Worm (Caenorhabditis elegans): ENCODE results near the gene abce-1.

abce-1 gene

DNA sequence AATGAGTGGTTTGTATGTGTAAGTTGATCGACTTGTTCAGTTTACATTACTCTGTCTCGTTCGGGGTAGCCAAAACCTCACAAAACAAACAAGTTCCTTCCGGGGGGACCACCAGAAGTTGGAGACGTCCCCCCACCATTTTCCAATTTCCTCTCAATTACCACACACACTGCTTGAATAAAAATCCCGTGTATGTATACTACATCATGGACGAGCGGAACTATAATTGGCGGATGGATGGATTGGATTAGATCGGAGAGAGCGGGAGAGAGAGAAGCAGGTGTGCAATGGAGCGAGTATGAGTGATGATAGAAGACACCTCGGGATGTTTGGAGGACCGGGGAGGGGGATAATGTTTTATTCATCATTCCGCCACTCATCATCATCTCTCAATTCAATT lies 22.4 kb upstream of the abce-1 start:
- TF ChIP-seq ama-1 (optimal IDR thresholded peaks at IDR 0.05) (no peak), sem-4 (tag; optimal IDR thresholded peaks at IDR 0.05) (no peak), nhr-12 (tag; optimal IDR thresholded peaks at IDR 0.05) (no peak), ztf-4 (tag; optimal IDR thresholded peaks at IDR 0.05) (no peak), unc-55 (GFP tag; optimal IDR thresholded peaks at IDR 0.05) (no peak), ztf-11 (tag; optimal IDR thresholded peaks at IDR 0.05) (no peak), Y55F3AM.14 (GFP tag; optimal IDR thresholded peaks at IDR 0.05) (no peak), nhr-6 (tag; optimal IDR thresholded peaks at IDR 0.05) (no peak)

DNA sequence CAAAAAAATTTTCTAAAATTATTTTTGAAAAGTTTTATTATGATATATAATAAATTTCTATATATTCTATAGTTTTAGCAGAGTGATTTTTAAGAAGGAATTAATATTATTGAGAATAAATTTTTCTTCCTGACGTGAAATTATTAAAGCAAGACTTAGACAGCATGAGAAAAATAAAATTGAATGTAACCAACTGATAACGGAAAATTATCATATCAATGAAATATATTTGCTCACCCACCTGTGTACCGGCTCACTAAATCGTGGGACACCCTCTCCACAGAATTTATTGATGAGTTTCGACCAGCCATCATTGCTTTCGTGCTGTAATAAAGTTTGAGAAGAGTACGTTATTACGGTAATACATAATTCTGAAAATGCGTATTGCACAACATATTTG lies 14.3 kb upstream of the abce-1 start, which contains the start of gene bre-2:
Gene bre-2 (minus strand): TSS at position 326 of the 400 bp plus-strand sequence.
- TF ChIP-seq aly-2 (tag; optimal IDR thresholded peaks at IDR 0.05) (no peak), fos-1 (tag; optimal IDR thresholded peaks at IDR 0.05) (peak; percentile 49)

DNA sequence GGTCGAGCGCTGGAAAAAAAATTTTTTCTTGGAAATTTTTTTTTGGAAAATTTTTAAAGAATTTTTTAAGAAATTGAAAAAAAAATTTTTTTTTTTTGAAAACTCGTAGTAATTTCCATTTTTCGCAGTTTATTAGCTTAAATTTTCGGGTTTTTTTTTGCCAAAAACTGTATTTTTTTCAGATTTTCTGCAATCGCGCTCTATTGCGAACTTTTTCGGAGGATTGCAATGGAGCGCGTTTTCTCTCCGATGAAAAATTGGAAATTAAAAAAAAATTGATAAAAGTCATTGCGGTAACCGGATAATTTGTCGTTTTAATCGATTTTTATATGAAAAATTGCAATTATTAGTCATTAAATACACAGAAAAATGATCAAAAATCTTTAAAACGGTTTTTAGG lies 1.9 kb upstream of the abce-1 start:
- TF ChIP-seq unc-55 (GFP tag; optimal IDR thresholded peaks at IDR 0.05) = peak; percentile 35
- TF ChIP-seq lin-13 (GFP tag; optimal IDR thresholded peaks at IDR 0.05) = no peak

DNA sequence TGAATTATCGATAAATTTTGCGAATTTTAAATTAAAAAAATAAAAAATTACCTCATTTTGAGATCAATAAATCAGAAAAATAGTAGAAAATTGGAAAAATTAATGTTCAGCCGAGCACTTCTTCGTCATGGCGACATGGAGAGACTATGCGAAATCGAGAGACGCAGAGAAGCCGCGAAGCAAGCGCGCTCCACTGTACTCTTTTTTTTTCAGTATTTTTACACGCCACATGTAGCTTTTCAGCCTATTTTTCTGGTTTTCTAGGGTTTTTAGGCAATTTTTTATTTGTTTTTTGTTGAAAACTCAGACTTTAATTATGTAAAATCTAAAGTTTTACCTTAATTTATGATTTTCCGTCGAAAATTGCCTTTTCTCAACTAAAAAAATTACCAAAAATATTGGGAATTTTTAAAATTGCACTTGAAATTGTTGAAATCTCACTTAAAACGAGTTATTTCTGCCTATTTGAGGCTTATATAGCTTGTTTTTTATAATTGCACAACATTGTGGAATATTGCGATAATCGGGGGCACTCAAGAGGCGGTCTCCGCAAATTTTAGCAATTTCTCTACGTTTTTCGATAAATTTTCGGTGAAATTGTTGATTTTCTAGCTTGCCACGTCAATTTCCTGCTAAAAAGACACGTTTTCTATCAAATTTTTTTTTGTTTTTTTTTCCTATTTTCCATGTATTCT lies 773 bp upstream of the abce-1 start, which contains the start of gene Y39E4B.10:
Gene Y39E4B.10 (minus strand): TSS at position 162 of the 695 bp plus-strand sequence.
- TF ChIP-seq lin-13 (GFP tag; optimal IDR thresholded peaks at IDR 0.05) = no peak
- TF ChIP-seq nhr-237 (tag; optimal IDR thresholded peaks at IDR 0.05) = no peak
- peak; percentile 10 for TF ChIP-seq fos-1 (tag; optimal IDR thresholded peaks at IDR 0.05)
- TF ChIP-seq nhr-10 (tag; optimal IDR thresholded peaks at IDR 0.05) = no peak
- TF ChIP-seq R02D3.7 (tag; optimal IDR thresholded peaks at IDR 0.05) = no peak
- TF ChIP-seq dmd-4 (tag; optimal IDR thresholded peaks at IDR 0.05) = no peak
- TF ChIP-seq ceh-82 (tag; optimal IDR thresholded peaks at IDR 0.05) = no peak
- no peak for TF ChIP-seq unc-62 (GFP tag; optimal IDR thresholded peaks at IDR 0.05)
- TF ChIP-seq gmeb-1 (tag; optimal IDR thresholded peaks at IDR 0.05) = peak; percentile 33
- TF ChIP-seq sma-3 (GFP tag; optimal IDR thresholded peaks at IDR 0.05) = no peak
- TF ChIP-seq C34F6.9 (tag; optimal IDR thresholded peaks at IDR 0.05) = peak; percentile 69
- TF ChIP-seq unc-39 (tag; optimal IDR thresholded peaks at IDR 0.05) = no peak
- peak; percentile 4 for TF ChIP-seq nhr-25 (tag; optimal IDR thresholded peaks at IDR 0.05)
- TF ChIP-seq lin-39 (tag; optimal IDR thresholded peaks at IDR 0.05) = no peak
- TF ChIP-seq nhr-23 (tag; optimal IDR thresholded peaks at IDR 0.05) = no peak
- no peak for TF ChIP-seq ZK546.5 (tag; optimal IDR thresholded peaks at IDR 0.05)
- TF ChIP-seq elt-1 (tag; optimal IDR thresholded peaks at IDR 0.05) = no peak
- no peak for TF ChIP-seq zag-1 (tag; optimal IDR thresholded peaks at IDR 0.05)
- TF ChIP-seq F13H6.1 (tag; optimal IDR thresholded peaks at IDR 0.05) = peak; percentile 10
- no peak for TF ChIP-seq peb-1 (tag; optimal IDR thresholded peaks at IDR 0.05)
- peak; percentile 9 for TF ChIP-seq lin-11 (tag; optimal IDR thresholded peaks at IDR 0.05)
- no peak for TF ChIP-seq nhr-11 (tag; optimal IDR thresholded peaks at IDR 0.05)
- TF ChIP-seq mbf-1 (tag; optimal IDR thresholded peaks at IDR 0.05) = no peak
- TF ChIP-seq sma-9 (GFP tag; optimal IDR thresholded peaks at IDR 0.05) = no peak
- TF ChIP-seq sma-9 (tag; optimal IDR thresholded peaks at IDR 0.05) = no peak
- no peak for TF ChIP-seq alr-1 (tag; optimal IDR thresholded peaks at IDR 0.05)
- TF ChIP-seq snpc-4 (tag; optimal IDR thresholded peaks at IDR 0.05) = no peak
- TF ChIP-seq ztf-1 (GFP tag; conservative IDR thresholded peaks at IDR 0.05) = no peak
- TF ChIP-seq aly-2 (tag; optimal IDR thresholded peaks at IDR 0.05) = no peak
- TF ChIP-seq nhr-129 (tag; optimal IDR thresholded peaks at IDR 0.05) = no peak
- no peak for TF ChIP-seq sem-4 (tag; optimal IDR thresholded peaks at IDR 0.05)
- TF ChIP-seq mdl-1 (tag; optimal IDR thresholded peaks at IDR 0.05) = no peak
- peak; percentile 2 to 64 for TF ChIP-seq lsy-2 (tag; optimal IDR thresholded peaks at IDR 0.05)
- peak; percentile 58 for TF ChIP-seq unc-55 (GFP tag; optimal IDR thresholded peaks at IDR 0.05)
- TF ChIP-seq elt-3 (tag; optimal IDR thresholded peaks at IDR 0.05) = no peak
- peak; percentile 8 for TF ChIP-seq crh-2 (tag; optimal IDR thresholded peaks at IDR 0.05)
- no peak for TF ChIP-seq ceh-16 (tag; optimal IDR thresholded peaks at IDR 0.05)
- no peak for TF ChIP-seq ztf-11 (tag; optimal IDR thresholded peaks at IDR 0.05)
- no peak for TF ChIP-seq blmp-1 (tag; optimal IDR thresholded peaks at IDR 0.05; ENCODE audit: insufficient read depth)
